Fruit fly (Drosophila melanogaster): ENCODE data around the gene Acer.

Acer gene

dm6 chr2L:8574947-8575346, 53.2 kb downstream of the Acer start (continued):
- TF ChIP-seq jing (GFP tag; optimal IDR thresholded peaks at IDR 0.05) = peak; percentile 71
- TF ChIP-seq Vsx1 (GFP tag; optimal IDR thresholded peaks at IDR 0.05) = peak; percentile 67
- TF ChIP-seq stwl (tag; optimal IDR thresholded peaks at IDR 0.05) = peak; percentile 56
- TF ChIP-seq Sry-δ (GFP tag; optimal IDR thresholded peaks at IDR 0.05) = peak; percentile 13
- no peak for TF ChIP-seq GATAe (GFP tag; conservative IDR thresholded peaks at IDR 0.05)
- no peak for TF ChIP-seq fu2 (GFP tag; optimal IDR thresholded peaks at IDR 0.05)
- peak in 1 of 2 experiments; percentile 86 for TF ChIP-seq dpn (GFP tag; optimal IDR thresholded peaks at IDR 0.05)
- peak; percentile 86 for TF ChIP-seq peb (GFP tag; IDR thresholded peaks at IDR 0.05)
- TF ChIP-seq CG13775 (GFP tag; optimal IDR thresholded peaks at IDR 0.05) = peak; percentile 71
- no peak for TF ChIP-seq CG12236 (GFP tag; optimal IDR thresholded peaks at IDR 0.05)
- no peak for TF ChIP-seq HmgD (GFP tag; optimal IDR thresholded peaks at IDR 0.05)
- peak; percentile 43 for TF ChIP-seq Hmr (GFP tag; optimal IDR thresholded peaks at IDR 0.05)
- peak; percentile 78 for TF ChIP-seq Max (GFP tag; optimal IDR thresholded peaks at IDR 0.05)
- TF ChIP-seq Elba2 (GFP tag; optimal IDR thresholded peaks at IDR 0.05) = peak; percentile 50
- TF ChIP-seq eyg (GFP tag; optimal IDR thresholded peaks at IDR 0.05) = no peak
- TF ChIP-seq Eip74EF (GFP tag; optimal IDR thresholded peaks at IDR 0.05) = peak in 1 of 2 experiments; percentile 79
- TF ChIP-seq CG13894 (tag; optimal IDR thresholded peaks at IDR 0.05) = no peak
- peak; percentile 89 for TF ChIP-seq esg (GFP tag; conservative IDR thresholded peaks at IDR 0.05)
- peak; percentile 60 for TF ChIP-seq Mad (GFP tag; optimal IDR thresholded peaks at IDR 0.05)
- no peak for TF ChIP-seq HLH54F (GFP tag; optimal IDR thresholded peaks at IDR 0.05)
- peak; percentile 75 for TF ChIP-seq CG12942 (GFP tag; optimal IDR thresholded peaks at IDR 0.05)
- peak; percentile 84 for TF ChIP-seq CG14441 (GFP tag; IDR thresholded peaks at IDR 0.05)
- TF ChIP-seq bab2 (GFP tag; optimal IDR thresholded peaks at IDR 0.05) = peak; percentile 20
- TF ChIP-seq dati (GFP tag; IDR thresholded peaks at IDR 0.05) = peak; percentile 43; the same call in 1 of the 2 replicates
- no peak for TF ChIP-seq CG12744 (GFP tag; optimal IDR thresholded peaks at IDR 0.05)
- no peak for TF ChIP-seq tll (GFP tag; optimal IDR thresholded peaks at IDR 0.05)
- TF ChIP-seq jumu (GFP tag; optimal IDR thresholded peaks at IDR 0.05) = peak; percentile 27
- no peak for TF ChIP-seq p53 (GFP tag; optimal IDR thresholded peaks at IDR 0.05)
- peak; percentile 17 for TF ChIP-seq Bdp1 (GFP tag; optimal IDR thresholded peaks at IDR 0.05)
- peak; percentile 90 for TF ChIP-seq CG1603 (tag; optimal IDR thresholded peaks at IDR 0.05)
- TF ChIP-seq ro (GFP tag; IDR thresholded peaks at IDR 0.05) = peak; percentile 47; the same call in 1 of the 2 replicates
- no peak for TF ChIP-seq Hand (GFP tag; optimal IDR thresholded peaks at IDR 0.05)
- peak; percentile 66 for TF ChIP-seq Nf-YB (GFP tag; optimal IDR thresholded peaks at IDR 0.05)
- TF ChIP-seq CG2202 (tag; optimal IDR thresholded peaks at IDR 0.05) = peak; percentile 84
- TF ChIP-seq grn (GFP tag; optimal IDR thresholded peaks at IDR 0.05) = no peak
- peak; percentile 65 for TF ChIP-seq cwo (GFP tag; optimal IDR thresholded peaks at IDR 0.05)
- peak; percentile 87 for TF ChIP-seq oc (tag; optimal IDR thresholded peaks at IDR 0.05)
- peak; percentile 38 for TF ChIP-seq scrt (GFP tag; optimal IDR thresholded peaks at IDR 0.05)
- peak; percentile 83 for TF ChIP-seq cato (GFP tag; optimal IDR thresholded peaks at IDR 0.05; ENCODE audit: borderline replicate concordance)
- TF ChIP-seq her (GFP tag; optimal IDR thresholded peaks at IDR 0.05) = no peak
- TF ChIP-seq Six4 (GFP tag; optimal IDR thresholded peaks at IDR 0.05) = peak; percentile 88
- 0 out of 3 replicates have a peak, but pooled peaks have one; percentile 19 for TF ChIP-seq sr (GFP tag; IDR thresholded peaks at IDR 0.05)
- no peak for TF ChIP-seq pb (GFP tag; optimal IDR thresholded peaks at IDR 0.05)
- TF ChIP-seq NK7.1 (GFP tag; optimal IDR thresholded peaks at IDR 0.05) = no peak
- peak in 1 of 2 experiments; percentile 61 for TF ChIP-seq Hr78 (GFP tag; optimal IDR thresholded peaks at IDR 0.05)
- TF ChIP-seq CG10431 (GFP tag; optimal IDR thresholded peaks at IDR 0.05) = peak; percentile 60
- TF ChIP-seq CG4404 (GFP tag; IDR thresholded peaks at IDR 0.05) = peak; percentile 78
- peak; percentile 47; the same call in 1 of the 2 replicates for TF ChIP-seq CG9215 (GFP tag; IDR thresholded peaks at IDR 0.05)
- peak; percentile 57; the same call in 2 of the 3 replicates for TF ChIP-seq CG11560 (tag; IDR thresholded peaks at IDR 0.05)
- TF ChIP-seq CG10979 (tag; optimal IDR thresholded peaks at IDR 0.05) = peak; percentile 92
